Worm (Caenorhabditis elegans) whole organism, L4 larva: ENCODE results near the gene EGAP1.5.
A peak's percentile ranks its signal among the peaks of the same experiment; 100 is the strongest.

Experiments used
- D1046.2 ChIP-seq: fragments of 200-800 bp; sonication (Bioruptor generic); IDR thresholded peaks from 2 replicates; pipeline ENCODE4 v1.3.6; 2022; ENCODE audit warnings: missing genetic modification characterization, missing compliant biosample characterization
- F10B5.3 ChIP-seq: sonication (generic microtip); optimal IDR thresholded peaks from 2 replicates; lab custom pipeline; 2016; ENCODE audit warnings: mild to moderate bottlenecking, missing genetic modification characterization, missing compliant biosample characterization
- F26F4.8 ChIP-seq: fragments of 200-800 bp; sonication (Bioruptor generic); conservative IDR thresholded peaks from 2 replicates; pipeline ENCODE4 v1.3.6; 2022; ENCODE audit warnings: missing genetic modification characterization, missing compliant biosample characterization
- F37D6.2 ChIP-seq: sonication (generic microtip); optimal IDR thresholded peaks from 2 replicates; lab custom pipeline; 2016; ENCODE audit warnings: mild to moderate bottlenecking, missing genetic modification characterization, missing compliant biosample characterization
- R02D3.7 ChIP-seq: fragments of 150-350 bp; sonication (generic microtip); optimal IDR thresholded peaks from 3 replicates; lab custom pipeline; 2014; ENCODE audit warnings: missing biosample characterization, missing genetic modification characterization
- T20F7.1 ChIP-seq: fragments of 200-800 bp; sonication (Bioruptor generic); optimal IDR thresholded peaks from 2 replicates; lab custom pipeline; 2018; ENCODE audit warnings: mild to moderate bottlenecking, missing genetic modification characterization, missing compliant biosample characterization
- Y105C5A.15 ChIP-seq: fragments of 200-800 bp; sonication (Bioruptor generic); IDR thresholded peaks from 2 replicates; pipeline ENCODE4 v1.3.6; 2022; ENCODE audit warnings: missing genetic modification characterization, missing compliant biosample characterization
- Y5F2A.4 ChIP-seq: fragments of 200-800 bp; sonication (Bioruptor generic); optimal IDR thresholded peaks from 2 replicates; lab custom pipeline; 2018; ENCODE audit warnings: mild to moderate bottlenecking, missing genetic modification characterization, missing compliant biosample characterization
- ZK337.2 ChIP-seq: fragments of 200-800 bp; sonication (Bioruptor generic); IDR thresholded peaks from 2 replicates; pipeline ENCODE4 v1.3.6; 2022; ENCODE audit warnings: missing genetic modification reagents, missing genetic modification characterization, missing compliant biosample characterization
- aha-1 ChIP-seq: fragments of 150-350 bp; peaks from one replicate; lab custom pipeline; 2014; ENCODE audit warnings: missing biosample characterization, missing genetic modification characterization
- arid-1 ChIP-seq: fragments of 200-800 bp; sonication (Bioruptor generic); conservative IDR thresholded peaks from 2 replicates; pipeline ENCODE4 v1.3.6; 2022; ENCODE audit warnings: missing genetic modification reagents, missing genetic modification characterization, missing compliant biosample characterization
- attf-4 ChIP-seq: sonication (generic microtip); optimal IDR thresholded peaks from 3 replicates; lab custom pipeline; 2017; ENCODE audit warnings: missing biosample characterization, missing genetic modification characterization
- ceh-20 ChIP-seq: fragments of 200-800 bp; sonication (Bioruptor generic); IDR thresholded peaks from 2 replicates; pipeline ENCODE4 v1.3.6; 2022; ENCODE audit warnings: missing genetic modification reagents, missing genetic modification characterization, missing compliant biosample characterization
- ceh-28 ChIP-seq: fragments of 150-350 bp; optimal IDR thresholded peaks from 2 replicates; lab custom pipeline; 2014; ENCODE audit warnings: missing biosample characterization, missing genetic modification reagents, missing genetic modification characterization
- ceh-44 ChIP-seq: fragments of 200-800 bp; sonication (Bioruptor generic); IDR thresholded peaks from 2 replicates; pipeline ENCODE4 v1.3.6; 2022; ENCODE audit warnings: missing genetic modification reagents, missing genetic modification characterization, missing compliant biosample characterization
- ceh-82 ChIP-seq: sonication (generic microtip); optimal IDR thresholded peaks from 2 replicates; lab custom pipeline; 2017; ENCODE audit warnings: missing biosample characterization, missing genetic modification characterization
- cey-2 ChIP-seq: sonication (generic microtip); optimal IDR thresholded peaks from 3 replicates; lab custom pipeline; 2017; ENCODE audit warnings: missing genetic modification characterization, mild to moderate bottlenecking, missing compliant biosample characterization, antibody characterized with exemption, borderline replicate concordance; ENCODE audit not compliant: insufficient read depth
- daf-12 ChIP-seq: fragments of 150-350 bp; optimal IDR thresholded peaks from 2 replicates; lab custom pipeline; 2014; ENCODE audit warnings: missing biosample characterization, missing genetic modification reagents, missing genetic modification characterization
- daf-19 ChIP-seq: fragments of 200-800 bp; sonication (Bioruptor generic); conservative IDR thresholded peaks from 2 replicates; pipeline ENCODE4 v1.3.6; 2022; ENCODE audit warnings: missing genetic modification characterization, missing compliant biosample characterization
- daf-8 ChIP-seq: fragments of 200-800 bp; sonication (Bioruptor generic); IDR thresholded peaks from 2 replicates; pipeline ENCODE4 v1.3.6; 2022; ENCODE audit warnings: missing genetic modification characterization, missing compliant biosample characterization
- dmd-6 ChIP-seq: fragments of 200-800 bp; sonication (Bioruptor generic); IDR thresholded peaks from 2 replicates; pipeline ENCODE4 v1.3.6; 2022; ENCODE audit warnings: missing genetic modification reagents, missing genetic modification characterization, missing compliant biosample characterization
- duxl-1 ChIP-seq: sonication (generic microtip); optimal IDR thresholded peaks from 2 replicates; lab custom pipeline; 2016; ENCODE audit warnings: mild to moderate bottlenecking, missing genetic modification characterization, moderate library complexity, missing compliant biosample characterization; ENCODE audit not compliant: poor library complexity
- dve-1 ChIP-seq: sonication (generic microtip); optimal IDR thresholded peaks from 2 replicates; lab custom pipeline; 2017; ENCODE audit warnings: antibody characterized with exemption, mild to moderate bottlenecking, missing genetic modification characterization, missing compliant biosample characterization; ENCODE audit not compliant: insufficient read depth
- gei-8 ChIP-seq: fragments of 200-800 bp; sonication (Bioruptor generic); optimal IDR thresholded peaks from 2 replicates; lab custom pipeline; 2018; ENCODE audit warnings: mild to moderate bottlenecking, missing genetic modification characterization, missing compliant biosample characterization
- hlh-11 ChIP-seq: fragments of 200-800 bp; sonication (Bioruptor generic); optimal IDR thresholded peaks from 2 replicates; lab custom pipeline; 2018; ENCODE audit warnings: mild to moderate bottlenecking, missing genetic modification characterization, missing compliant biosample characterization
- hlh-30 ChIP-seq: sonication (generic microtip); optimal IDR thresholded peaks from 2 replicates; lab custom pipeline; 2017; ENCODE audit warnings: antibody characterized with exemption, mild to moderate bottlenecking, missing genetic modification characterization, missing compliant biosample characterization; ENCODE audit not compliant: insufficient read depth
- jun-1 ChIP-seq: fragments of 150-350 bp; optimal IDR thresholded peaks from 2 replicates; lab custom pipeline; 2014; ENCODE audit warnings: missing biosample characterization, missing genetic modification reagents, missing genetic modification characterization
- lin-1 ChIP-seq: fragments of 200-800 bp; sonication (Bioruptor generic); IDR thresholded peaks from 2 replicates; pipeline ENCODE4 v1.3.6; 2022; ENCODE audit warnings: missing genetic modification reagents, missing genetic modification characterization, missing compliant biosample characterization
- lin-38 ChIP-seq: fragments of 200-800 bp; sonication (Bioruptor generic); IDR thresholded peaks from 2 replicates; pipeline ENCODE4 v1.3.6; 2022; ENCODE audit warnings: missing genetic modification reagents, missing genetic modification characterization, missing compliant biosample characterization
- lin-39 ChIP-seq: fragments of 150-350 bp; optimal IDR thresholded peaks from 2 replicates; lab custom pipeline; 2014; ENCODE audit warnings: missing biosample characterization, missing genetic modification reagents, missing genetic modification characterization
- madf-9 ChIP-seq: fragments of 200-800 bp; sonication (Bioruptor generic); conservative IDR thresholded peaks from 2 replicates; pipeline ENCODE4 v1.3.6; 2022; ENCODE audit warnings: missing genetic modification reagents, missing genetic modification characterization, missing compliant biosample characterization
- mes-2 ChIP-seq: sonication (generic microtip); optimal IDR thresholded peaks from 2 replicates; lab custom pipeline; 2016; ENCODE audit warnings: missing genotype, mild to moderate bottlenecking, missing genetic modification characterization, missing compliant biosample characterization; ENCODE audit not compliant: poor library complexity, severe bottlenecking
- nhr-11 ChIP-seq: fragments of 150-350 bp; optimal IDR thresholded peaks from 2 replicates; lab custom pipeline; 2014; ENCODE audit warnings: missing biosample characterization, missing genetic modification characterization
- nhr-237 ChIP-seq: sonication (generic microtip); optimal IDR thresholded peaks from 2 replicates; lab custom pipeline; 2017; ENCODE audit warnings: missing biosample characterization, missing genetic modification characterization
- nhr-41 ChIP-seq: fragments of 200-800 bp; sonication (Bioruptor generic); IDR thresholded peaks from 2 replicates; pipeline ENCODE4 v1.3.6; 2022; ENCODE audit warnings: missing genetic modification reagents, missing genetic modification characterization, missing compliant biosample characterization
- nhr-6 ChIP-seq: fragments of 150-350 bp; optimal IDR thresholded peaks from 2 replicates; lab custom pipeline; 2014; ENCODE audit warnings: missing biosample characterization, missing genetic modification characterization
- nhr-77 ChIP-seq: fragments of 150-350 bp; optimal IDR thresholded peaks from 2 replicates; lab custom pipeline; 2014; ENCODE audit warnings: missing biosample characterization, missing genetic modification characterization
- pha-4 ChIP-seq, 2 experiments: fragments of 150-350 bp in 1 of 2; fragments of 200-800 bp in 1 of 2; sonication (Bioruptor generic) in 1 of 2; IDR thresholded peaks in 1 of 2; optimal IDR thresholded peaks in 1 of 2; 2 replicates each; pipeline versions ENCODE4 v1.3.6 to Lab custom; 2014 to 2022; ENCODE audit warnings: missing genetic modification characterization in 2 of 2, missing genetic modification reagents in 2 of 2, missing biosample characterization in 1 of 2, missing compliant biosample characterization in 1 of 2
- pqm-1 ChIP-seq: sonication (generic microtip); optimal IDR thresholded peaks from 2 replicates; lab custom pipeline; 2017; ENCODE audit warnings: missing biosample characterization, missing genetic modification characterization
- rbr-2 ChIP-seq: sonication (generic microtip); optimal IDR thresholded peaks from 2 replicates; lab custom pipeline; 2016; ENCODE audit warnings: missing genotype, missing genetic modification characterization, missing compliant biosample characterization
- saeg-2 ChIP-seq: fragments of 200-800 bp; sonication (Bioruptor generic); IDR thresholded peaks from 2 replicates; pipeline ENCODE4 v1.3.6; 2022; ENCODE audit warnings: missing genetic modification reagents, missing genetic modification characterization, missing compliant biosample characterization
- skn-1 ChIP-seq: fragments of 150-350 bp; optimal IDR thresholded peaks from 2 replicates; lab custom pipeline; 2014; ENCODE audit warnings: missing biosample characterization, missing genetic modification characterization
- snpc-4 ChIP-seq: fragments of 150-350 bp; optimal IDR thresholded peaks from 2 replicates; lab custom pipeline; 2014; ENCODE audit warnings: missing biosample characterization, missing genetic modification characterization
- spr-3 ChIP-seq: fragments of 200-800 bp; sonication (Bioruptor generic); optimal IDR thresholded peaks from 2 replicates; lab custom pipeline; 2018; ENCODE audit warnings: mild to moderate bottlenecking, missing genetic modification characterization, missing compliant biosample characterization
- tag-97 ChIP-seq: fragments of 200-800 bp; sonication (Bioruptor generic); IDR thresholded peaks from 2 replicates; pipeline ENCODE4 v1.3.6; 2022; ENCODE audit warnings: missing genetic modification characterization, missing compliant biosample characterization
- unc-130 ChIP-seq: sonication (generic microtip); optimal IDR thresholded peaks from 2 replicates; lab custom pipeline; 2016; ENCODE audit warnings: missing genetic modification reagents, missing genetic modification characterization, missing compliant biosample characterization
- vab-7 ChIP-seq: fragments of 200-800 bp; sonication (Bioruptor generic); IDR thresholded peaks from 2 replicates; pipeline ENCODE4 v1.3.6; 2022; ENCODE audit warnings: missing genetic modification reagents, missing genetic modification characterization, missing compliant biosample characterization
- zip-11 ChIP-seq: fragments of 200-800 bp; sonication (Bioruptor generic); IDR thresholded peaks from 2 replicates; pipeline ENCODE4 v1.3.6; 2022; ENCODE audit warnings: missing genetic modification characterization, missing compliant biosample characterization
- ztf-11 ChIP-seq: fragments of 150-350 bp; optimal IDR thresholded peaks from 2 replicates; lab custom pipeline; 2014; ENCODE audit warnings: missing biosample characterization, missing genetic modification characterization

Gene EGAP1.5

ce11 chrIII:5938790-5939452 is 7.4 kb downstream of the EGAP1.5 start:
- TF ChIP-seq arid-1 (no peak), Y5F2A.4 (GFP tag; lab: Kevin White, UChicago) (no peak), mes-2 (tag; lab: Kevin White, UChicago) (peak; percentile 27), daf-12 (tag; lab: Kevin White, UChicago) (no peak), F37D6.2 (tag; lab: Kevin White, UChicago) (no peak), ceh-82 (no peak), lin-1 (GFP tag; lab: Robert Waterston, UW) (no peak), dmd-6 (GFP tag; lab: Robert Waterston, UW) (0 out of 2 replicates have a peak, but pooled peaks have one; percentile 33), zip-11 (GFP tag; lab: Robert Waterston, UW) (no peak), hlh-30 (tag; lab: Kevin White, UChicago) (peak; percentile 67), lin-39 (tag; lab: Kevin White, UChicago) (no peak), cey-2 (tag; lab: Kevin White, UChicago) (no peak), snpc-4 (tag; lab: Kevin White, UChicago) (no peak), Y105C5A.15 (no peak), F26F4.8 (GFP tag; lab: Robert Waterston, UW) (no peak), jun-1 (tag; lab: Kevin White, UChicago) (no peak), unc-130 (GFP tag; lab: Kevin White, UChicago) (peak; percentile 84), madf-9 (GFP tag; lab: Robert Waterston, UW) (no peak), tag-97 (no peak), daf-8 (GFP tag; lab: Robert Waterston, UW) (no peak), vab-7 (no peak), nhr-11 (tag; lab: Kevin White, UChicago) (no peak), T20F7.1 (GFP tag; lab: Kevin White, UChicago) (peak; percentile 23), dve-1 (tag; lab: Kevin White, UChicago) (peak; percentile 73), hlh-11 (tag; lab: Kevin White, UChicago) (peak; percentile 24), ztf-11 (tag; lab: Kevin White, UChicago) (no peak), aha-1 (tag; lab: Kevin White, UChicago) (no peak), nhr-237 (tag; lab: Kevin White, UChicago) (no peak), attf-4 (no peak), nhr-6 (no peak), pha-4 (GFP tag; IDR thresholded peaks at IDR 0.05; lab: Robert Waterston, UW) (no peak), pha-4 (tag; optimal IDR thresholded peaks at IDR 0.05; lab: Kevin White, UChicago) (no peak), ZK337.2 (GFP tag; lab: Robert Waterston, UW) (no peak), daf-19 (GFP tag; lab: Robert Waterston, UW) (no peak), rbr-2 (tag; lab: Kevin White, UChicago) (no peak), pqm-1 (peak; percentile 23), D1046.2 (GFP tag; lab: Robert Waterston, UW) (no peak), spr-3 (GFP tag; lab: Kevin White, UChicago) (no peak), ceh-20 (GFP tag; lab: Robert Waterston, UW) (peak; percentile 58), saeg-2 (GFP tag; lab: Robert Waterston, UW) (no peak), ceh-44 (GFP tag; lab: Robert Waterston, UW) (peak; percentile 18; the same call in 1 of the 2 replicates), duxl-1 (no peak), ceh-28 (no peak), gei-8 (GFP tag; lab: Kevin White, UChicago) (no peak), F10B5.3 (tag; lab: Kevin White, UChicago) (no peak), nhr-77 (peak; percentile 36), nhr-41 (no peak), lin-38 (peak; percentile 43; the same call in 1 of the 2 replicates), R02D3.7 (tag; lab: Kevin White, UChicago) (no peak), skn-1 (tag; lab: Kevin White, UChicago) (no peak)
